ENCODE assay signal across 6 worm cellular contexts in genomic region chrX:2439728-2440127, ce11.
TF ChIP-seq lines count a peak whose summit lies in the region.

No protein-coding gene starts in this region.

TF ChIP-seq in whole organism, L1 larva, 84 proteins besides CTCF, POLR2A, EP300 and RAD21:
- TF ChIP-seq snpc-4 (tag; optimal IDR thresholded peaks at IDR 0.05; lab: Kevin White, UChicago) (no peak), efl-1 (optimal IDR thresholded peaks at IDR 0.05; lab: Kevin White, UChicago) (no peak), efl-1 (GFP tag; optimal IDR thresholded peaks at IDR 0.05 in 1 of 2; lab: Kevin White, UChicago) (peak in 1 of 2 experiments; percentile 73), blmp-1 (tag; optimal IDR thresholded peaks at IDR 0.05; lab: Kevin White, UChicago) (no peak), ceh-8 (GFP tag; optimal IDR thresholded peaks at IDR 0.05; lab: Kevin White, UChicago) (no peak), isw-1 (GFP tag; IDR thresholded peaks at IDR 0.05; lab: Robert Waterston, UW) (no peak), aly-2 (tag; optimal IDR thresholded peaks at IDR 0.05; lab: Kevin White, UChicago) (no peak), ceh-90 (tag; optimal IDR thresholded peaks at IDR 0.05; lab: Kevin White, UChicago) (no peak), tbx-2 (tag; optimal IDR thresholded peaks at IDR 0.05; lab: Kevin White, UChicago) (no peak), skn-1 (tag; optimal IDR thresholded peaks at IDR 0.05; lab: Kevin White, UChicago) (peak; percentile 63), nhr-47 (tag; optimal IDR thresholded peaks at IDR 0.05; lab: Kevin White, UChicago) (no peak), xbp-1 (tag; optimal IDR thresholded peaks at IDR 0.05; lab: Kevin White, UChicago) (no peak)
TF ChIP-seq in whole organism, L1 larva: peak in this region for 2.

TF ChIP-seq in whole organism, L2 larva, 48 proteins besides CTCF, POLR2A, EP300 and RAD21:
- TF ChIP-seq gmeb-1 (tag; optimal IDR thresholded peaks at IDR 0.05; lab: Kevin White, UChicago) (peak; percentile 16), fos-1 (tag; optimal IDR thresholded peaks at IDR 0.05; lab: Kevin White, UChicago) (peak; percentile 81), nhr-11 (tag; optimal IDR thresholded peaks at IDR 0.05; lab: Kevin White, UChicago) (no peak)

TF ChIP-seq in whole organism, L3 larva, 47 proteins besides CTCF, POLR2A, EP300 and RAD21:
- TF ChIP-seq elt-2 (tag; optimal IDR thresholded peaks at IDR 0.05; lab: Kevin White, UChicago), result peak; percentile 65
- TF ChIP-seq pha-4 (tag; optimal IDR thresholded peaks at IDR 0.05; lab: Kevin White, UChicago), result peak; percentile 41
- TF ChIP-seq pqm-1 (tag; optimal IDR thresholded peaks at IDR 0.05; lab: Kevin White, UChicago), result peak; percentile 40
- no peak for TF ChIP-seq mml-1 (tag; optimal IDR thresholded peaks at IDR 0.05; lab: Kevin White, UChicago)

TF ChIP-seq in whole organism, L4 larva, 104 proteins besides CTCF, POLR2A, EP300 and RAD21 (continues in another document):
- TF ChIP-seq vab-7 (GFP tag; IDR thresholded peaks at IDR 0.05; lab: Robert Waterston, UW) (no peak), lin-1 (GFP tag; IDR thresholded peaks at IDR 0.05; lab: Robert Waterston, UW) (no peak), mep-1 (tag; optimal IDR thresholded peaks at IDR 0.05; lab: Kevin White, UChicago) (no peak), pqm-1 (tag; optimal IDR thresholded peaks at IDR 0.05; lab: Kevin White, UChicago) (peak; percentile 67), mes-2 (tag; optimal IDR thresholded peaks at IDR 0.05; lab: Kevin White, UChicago; ENCODE audit: poor library complexity, severe bottlenecking) (no peak), attf-4 (tag; optimal IDR thresholded peaks at IDR 0.05; lab: Kevin White, UChicago) (no peak), nhr-77 (tag; optimal IDR thresholded peaks at IDR 0.05; lab: Kevin White, UChicago) (peak; percentile 46), saeg-2 (GFP tag; IDR thresholded peaks at IDR 0.05; lab: Robert Waterston, UW) (no peak), nhr-28 (tag; optimal IDR thresholded peaks at IDR 0.05; lab: Kevin White, UChicago) (peak; percentile 64), ceh-82 (tag; optimal IDR thresholded peaks at IDR 0.05; lab: Kevin White, UChicago) (no peak), set-16 (GFP tag; IDR thresholded peaks at IDR 0.05; lab: Robert Waterston, UW) (no peak), ceh-32 (tag; optimal IDR thresholded peaks at IDR 0.05; lab: Kevin White, UChicago; ENCODE audit: poor library complexity) (no peak), nhr-111 (GFP tag; optimal IDR thresholded peaks at IDR 0.05; lab: Kevin White, UChicago) (no peak), nhr-6 (tag; optimal IDR thresholded peaks at IDR 0.05; lab: Kevin White, UChicago) (peak; percentile 4), unc-39 (tag; optimal IDR thresholded peaks at IDR 0.05; lab: Kevin White, UChicago) (no peak), hlh-30 (tag; optimal IDR thresholded peaks at IDR 0.05; lab: Kevin White, UChicago; ENCODE audit: insufficient read depth) (no peak), zip-2 (tag; optimal IDR thresholded peaks at IDR 0.05; lab: Kevin White, UChicago) (no peak), daf-16 (GFP tag; optimal IDR thresholded peaks at IDR 0.05; lab: Kevin White, UChicago) (no peak), daf-16 (tag; optimal IDR thresholded peaks at IDR 0.05; lab: Kevin White, UChicago) (peak; percentile 96), zfp-3 (GFP tag; conservative IDR thresholded peaks at IDR 0.05; lab: Robert Waterston, UW) (no peak), ZK546.5 (tag; optimal IDR thresholded peaks at IDR 0.05; lab: Kevin White, UChicago) (no peak), nhr-237 (tag; optimal IDR thresholded peaks at IDR 0.05; lab: Kevin White, UChicago) (no peak), zfp-2 (tag; optimal IDR thresholded peaks at IDR 0.05; lab: Kevin White, UChicago) (no peak), hlh-11 (tag; optimal IDR thresholded peaks at IDR 0.05; lab: Kevin White, UChicago) (peak; percentile 74), hif-1 (tag; optimal IDR thresholded peaks at IDR 0.05; lab: Kevin White, UChicago) (no peak), snpc-1.2 (GFP tag; IDR thresholded peaks at IDR 0.05; lab: Robert Waterston, UW) (no peak)

TF ChIP-seq in whole organism, late embryonic, 69 proteins besides CTCF, POLR2A, EP300 and RAD21:
- TF ChIP-seq elt-2 (tag; optimal IDR thresholded peaks at IDR 0.05; lab: Kevin White, UChicago), result peak; percentile 38
- TF ChIP-seq tbx-2 (tag; optimal IDR thresholded peaks at IDR 0.05; lab: Kevin White, UChicago), result no peak
- TF ChIP-seq syd-9 (tag; optimal IDR thresholded peaks at IDR 0.05; lab: Kevin White, UChicago), result no peak
- no peak for TF ChIP-seq hlh-13 (GFP tag; optimal IDR thresholded peaks at IDR 0.05; lab: Kevin White, UChicago)
- no peak for TF ChIP-seq sox-2 (GFP tag; IDR thresholded peaks at IDR 0.05; lab: Robert Waterston, UW)
- TF ChIP-seq pat-9 (tag; optimal IDR thresholded peaks at IDR 0.05; lab: Kevin White, UChicago), result no peak
- no peak for TF ChIP-seq ceh-48 (tag; optimal IDR thresholded peaks at IDR 0.05; lab: Kevin White, UChicago)

TF ChIP-seq in whole organism, young adult, 124 proteins besides CTCF, POLR2A, EP300 and RAD21:
- TF ChIP-seq him-1 (tag; optimal IDR thresholded peaks at IDR 0.05; lab: Kevin White, UChicago), result no peak
- no peak for TF ChIP-seq K12H6.12 (tag; optimal IDR thresholded peaks at IDR 0.05; lab: Kevin White, UChicago)
- no peak for TF ChIP-seq lag-1 (GFP tag; IDR thresholded peaks at IDR 0.05; lab: Robert Waterston, UW)
- TF ChIP-seq F57A8.1 (GFP tag; optimal IDR thresholded peaks at IDR 0.05; lab: Kevin White, UChicago), result no peak
- TF ChIP-seq F52B5.7 (tag; optimal IDR thresholded peaks at IDR 0.05; lab: Kevin White, UChicago), result no peak
- peak; percentile 44 for TF ChIP-seq pha-4 (tag; optimal IDR thresholded peaks at IDR 0.05; lab: Kevin White, UChicago)
- peak; percentile 67 for TF ChIP-seq nhr-80 (tag; optimal IDR thresholded peaks at IDR 0.05; lab: Kevin White, UChicago)
- TF ChIP-seq cebp-1 (GFP tag; IDR thresholded peaks at IDR 0.05; lab: Robert Waterston, UW), result peak; percentile 92
- peak; percentile 95 for TF ChIP-seq cebp-1 (tag; optimal IDR thresholded peaks at IDR 0.05; lab: Kevin White, UChicago)
- no peak for TF ChIP-seq rpc-1 (optimal IDR thresholded peaks at IDR 0.05; lab: Kevin White, UChicago)
- TF ChIP-seq rpc-1 (tag; optimal IDR thresholded peaks at IDR 0.05; lab: Kevin White, UChicago), result no peak
- TF ChIP-seq lsl-1 (GFP tag; optimal IDR thresholded peaks at IDR 0.05; lab: Kevin White, UChicago), result no peak
- TF ChIP-seq ztf-3 (GFP tag; optimal IDR thresholded peaks at IDR 0.05; lab: Kevin White, UChicago), result no peak
- TF ChIP-seq hlh-12 (tag; optimal IDR thresholded peaks at IDR 0.05; lab: Kevin White, UChicago), result no peak
